Fruit fly (Drosophila melanogaster): ENCODE data around the gene Reph.

dm6 chr2L:3784268-3784997 is 18.9 kb upstream of the Reph start, which contains the start of gene CG31960:
- TF ChIP-seq CG7101 (tag; optimal IDR thresholded peaks at IDR 0.05) (no peak), CG33017 (tag; optimal IDR thresholded peaks at IDR 0.05) (no peak), Clk (GFP tag; optimal IDR thresholded peaks at IDR 0.05) (no peak), CG11617 (GFP tag; optimal IDR thresholded peaks at IDR 0.05) (no peak), ovo (GFP tag; optimal IDR thresholded peaks at IDR 0.05) (no peak), CG1620 (GFP tag; optimal IDR thresholded peaks at IDR 0.05) (no peak), Crg-1 (GFP tag; optimal IDR thresholded peaks at IDR 0.05) (no peak), CG5204 (GFP tag; optimal IDR thresholded peaks at IDR 0.05) (no peak)
